Worm (Caenorhabditis elegans) whole organism, L1 larva: ENCODE results near the gene EGAP5.1.

Experiments used
- egl-27 ChIP-seq, 2 experiments: fragments of 150-350 bp in 1 of 2; sonication (generic microtip); optimal IDR thresholded peaks; 3 replicates each; lab custom pipeline; 2017 to 2018; ENCODE audit warnings: missing biosample characterization in 2 of 2, missing genetic modification characterization in 2 of 2, missing genetic modification reagents in 2 of 2
- nhr-85 ChIP-seq: sonication (generic microtip); peaks from one replicate; lab custom pipeline; 2016; ENCODE audit warnings: missing genetic modification characterization, inconsistent platforms, missing compliant biosample characterization

ce11 chrX:5122791-5123414 is 40.0 kb upstream of the EGAP5.1 start:
- TF ChIP-seq nhr-85 (tag; lab: Kevin White, UChicago) (peak; percentile 7), egl-27 (tag; optimal IDR thresholded peaks at IDR 0.05; lab: Kevin White, UChicago) (no peak)
